Fruit fly (Drosophila melanogaster): ENCODE measurements around the gene CG14452.
"Not testable (repeated sequence)": the region's sequence is repeated elsewhere in the genome, so short reads cannot be mapped to it uniquely, and the experiment has no call there.

DNA sequence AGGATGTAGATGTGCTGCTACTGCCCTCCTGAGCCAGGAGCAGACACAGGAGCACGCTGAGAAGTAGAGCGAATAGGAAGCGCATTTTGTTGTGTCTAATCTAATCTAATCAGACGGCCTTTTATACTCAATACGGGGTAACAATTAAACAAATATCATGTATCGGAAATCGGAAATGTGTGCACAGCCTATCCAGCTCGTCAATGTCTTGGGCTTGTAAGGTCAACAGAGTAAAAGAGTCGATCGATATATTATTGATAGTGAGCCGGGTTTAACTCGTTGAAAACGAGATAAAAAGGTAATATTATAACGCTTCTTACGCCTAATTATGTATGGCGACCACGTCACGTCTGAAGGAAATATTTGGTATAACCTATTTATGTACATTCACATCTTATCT, 3.3 kb upstream of the CG14452 start, which contains the start of gene CG14454:
- not testable (repeated sequence) for TF ChIP-seq tj (GFP tag; optimal IDR thresholded peaks at IDR 0.05); cic (GFP tag; optimal IDR thresholded peaks at IDR 0.05); bab1 (GFP tag; optimal IDR thresholded peaks at IDR 0.05); CG7101 (tag; optimal IDR thresholded peaks at IDR 0.05); Crg-1 (GFP tag; optimal IDR thresholded peaks at IDR 0.05); Clk (GFP tag; optimal IDR thresholded peaks at IDR 0.05); CG7045 (GFP tag; optimal IDR thresholded peaks at IDR 0.05); CG1620 (GFP tag; optimal IDR thresholded peaks at IDR 0.05); cnc (optimal IDR thresholded peaks at IDR 0.05); CG14711 (tag; optimal IDR thresholded peaks at IDR 0.05); kay (GFP tag; ENCODE audit: borderline replicate concordance); ovo (GFP tag; optimal IDR thresholded peaks at IDR 0.05); CG11617 (GFP tag; optimal IDR thresholded peaks at IDR 0.05); pad (GFP tag; optimal IDR thresholded peaks at IDR 0.05)

Measured in whole organism, adult.